Worm (Caenorhabditis elegans) whole organism, L4 larva: Measurements from ENCODE around the gene C27A7.6.
A peak's percentile ranks its signal among the peaks of the same experiment; 100 is the strongest.

Experiments used
- F49E8.2 ChIP-seq: sonication (generic microtip); optimal IDR thresholded peaks from 2 replicates; lab custom pipeline; 2016; ENCODE audit warnings: missing compliant biosample characterization, mild to moderate bottlenecking, missing genetic modification characterization, borderline replicate concordance
- T26A8.4 ChIP-seq: fragments of 200-800 bp; sonication (Bioruptor generic); IDR thresholded peaks from 2 replicates; pipeline ENCODE4 v1.3.6; 2022; ENCODE audit warnings: missing genetic modification characterization, missing compliant biosample characterization
- Y75B8A.6 ChIP-seq: fragments of 200-800 bp; sonication (Bioruptor generic); IDR thresholded peaks from 2 replicates; pipeline ENCODE4 v1.3.6; 2022; ENCODE audit warnings: missing genetic modification reagents, missing genetic modification characterization, missing compliant biosample characterization
- ZK337.2 ChIP-seq: fragments of 200-800 bp; sonication (Bioruptor generic); IDR thresholded peaks from 2 replicates; pipeline ENCODE4 v1.3.6; 2022; ENCODE audit warnings: missing genetic modification reagents, missing genetic modification characterization, missing compliant biosample characterization
- ZK546.5 ChIP-seq, 2 experiments: sonication (generic microtip); optimal IDR thresholded peaks; 2 replicates each; lab custom pipeline; 2017; ENCODE audit warnings: missing biosample characterization in 2 of 2, missing genetic modification characterization in 2 of 2
- aha-1 ChIP-seq: fragments of 150-350 bp; peaks from one replicate; lab custom pipeline; 2014; ENCODE audit warnings: missing biosample characterization, missing genetic modification characterization
- ama-1 ChIP-seq: fragments of 150-350 bp; optimal IDR thresholded peaks from 2 replicates; lab custom pipeline; 2014; ENCODE audit warnings: inconsistent platforms, mixed read lengths
- attf-4 ChIP-seq: sonication (generic microtip); optimal IDR thresholded peaks from 3 replicates; lab custom pipeline; 2017; ENCODE audit warnings: missing biosample characterization, missing genetic modification characterization
- ceh-20 ChIP-seq: fragments of 200-800 bp; sonication (Bioruptor generic); IDR thresholded peaks from 2 replicates; pipeline ENCODE4 v1.3.6; 2022; ENCODE audit warnings: missing genetic modification reagents, missing genetic modification characterization, missing compliant biosample characterization
- ceh-28 ChIP-seq: fragments of 150-350 bp; optimal IDR thresholded peaks from 2 replicates; lab custom pipeline; 2014; ENCODE audit warnings: missing biosample characterization, missing genetic modification reagents, missing genetic modification characterization
- ceh-82 ChIP-seq: sonication (generic microtip); optimal IDR thresholded peaks from 2 replicates; lab custom pipeline; 2017; ENCODE audit warnings: missing biosample characterization, missing genetic modification characterization
- daf-12 ChIP-seq: fragments of 150-350 bp; optimal IDR thresholded peaks from 2 replicates; lab custom pipeline; 2014; ENCODE audit warnings: missing biosample characterization, missing genetic modification reagents, missing genetic modification characterization
- daf-16 ChIP-seq, 3 experiments: sonication (generic microtip); optimal IDR thresholded peaks; 2 replicates each; lab custom pipeline; 2016 to 2017; ENCODE audit warnings: missing genetic modification characterization in 3 of 3, missing genetic modification reagents in 3 of 3, mild to moderate bottlenecking in 2 of 3, missing compliant biosample characterization in 2 of 3, missing biosample characterization in 1 of 3, moderate library complexity in 1 of 3
- daf-19 ChIP-seq: fragments of 200-800 bp; sonication (Bioruptor generic); conservative IDR thresholded peaks from 2 replicates; pipeline ENCODE4 v1.3.6; 2022; ENCODE audit warnings: missing genetic modification characterization, missing compliant biosample characterization
- daf-8 ChIP-seq: fragments of 200-800 bp; sonication (Bioruptor generic); IDR thresholded peaks from 2 replicates; pipeline ENCODE4 v1.3.6; 2022; ENCODE audit warnings: missing genetic modification characterization, missing compliant biosample characterization
- dmd-8 ChIP-seq: fragments of 200-800 bp; sonication (Bioruptor generic); IDR thresholded peaks from 2 replicates; pipeline ENCODE4 v1.3.6; 2022; ENCODE audit warnings: missing genetic modification characterization, missing compliant biosample characterization
- dmd-9 ChIP-seq: fragments of 200-800 bp; sonication (Bioruptor generic); IDR thresholded peaks from 2 replicates; pipeline ENCODE4 v1.3.6; 2022; ENCODE audit warnings: missing genetic modification reagents, missing genetic modification characterization, missing compliant biosample characterization
- duxl-1 ChIP-seq: sonication (generic microtip); optimal IDR thresholded peaks from 2 replicates; lab custom pipeline; 2016; ENCODE audit warnings: mild to moderate bottlenecking, missing genetic modification characterization, moderate library complexity, missing compliant biosample characterization; ENCODE audit not compliant: poor library complexity
- dve-1 ChIP-seq: sonication (generic microtip); optimal IDR thresholded peaks from 2 replicates; lab custom pipeline; 2017; ENCODE audit warnings: antibody characterized with exemption, mild to moderate bottlenecking, missing genetic modification characterization, missing compliant biosample characterization; ENCODE audit not compliant: insufficient read depth
- egl-43 ChIP-seq: fragments of 200-800 bp; sonication (Bioruptor generic); IDR thresholded peaks from 2 replicates; pipeline ENCODE4 v1.3.6; 2022; ENCODE audit warnings: missing genetic modification reagents, missing genetic modification characterization, missing compliant biosample characterization
- fkh-10 ChIP-seq: fragments of 150-350 bp; optimal IDR thresholded peaks from 2 replicates; lab custom pipeline; 2014; ENCODE audit warnings: missing biosample characterization, missing genetic modification reagents, missing genetic modification characterization
- hif-1 ChIP-seq, 2 experiments: sonication (generic microtip); optimal IDR thresholded peaks; 2 replicates each; lab custom pipeline; 2016 to 2017; ENCODE audit warnings: missing compliant biosample characterization in 2 of 2, missing genetic modification characterization in 2 of 2, missing genetic modification reagents in 2 of 2, missing genotype in 2 of 2, mild to moderate bottlenecking in 1 of 2
- lin-29 ChIP-seq: fragments of 200-800 bp; sonication (Bioruptor generic); IDR thresholded peaks from 2 replicates; pipeline ENCODE4 v1.3.6; 2022; ENCODE audit warnings: missing genetic modification reagents, missing genetic modification characterization, missing compliant biosample characterization
- lir-3 ChIP-seq: sonication (generic microtip); optimal IDR thresholded peaks from 2 replicates; lab custom pipeline; 2016; ENCODE audit warnings: mild to moderate bottlenecking, missing genetic modification characterization, missing compliant biosample characterization
- madf-9 ChIP-seq: fragments of 200-800 bp; sonication (Bioruptor generic); conservative IDR thresholded peaks from 2 replicates; pipeline ENCODE4 v1.3.6; 2022; ENCODE audit warnings: missing genetic modification reagents, missing genetic modification characterization, missing compliant biosample characterization
- mep-1 ChIP-seq: fragments of 150-350 bp; sonication (generic microtip); optimal IDR thresholded peaks from 3 replicates; lab custom pipeline; 2014; ENCODE audit warnings: missing biosample characterization, missing genetic modification characterization
- mxl-2 ChIP-seq: fragments of 200-800 bp; sonication (Bioruptor generic); conservative IDR thresholded peaks from 2 replicates; pipeline ENCODE4 v1.3.6; 2022; ENCODE audit warnings: missing genetic modification reagents, missing genetic modification characterization, missing compliant biosample characterization
- nhr-10 ChIP-seq: fragments of 150-350 bp; optimal IDR thresholded peaks from 2 replicates; lab custom pipeline; 2014; ENCODE audit warnings: missing biosample characterization, missing genetic modification characterization
- nhr-102 ChIP-seq: sonication (generic microtip); optimal IDR thresholded peaks from 2 replicates; lab custom pipeline; 2016; ENCODE audit warnings: mild to moderate bottlenecking, missing genetic modification characterization, moderate library complexity, missing compliant biosample characterization
- nhr-11 ChIP-seq: fragments of 150-350 bp; optimal IDR thresholded peaks from 2 replicates; lab custom pipeline; 2014; ENCODE audit warnings: missing biosample characterization, missing genetic modification characterization
- nhr-111 ChIP-seq: fragments of 200-800 bp; sonication (Bioruptor generic); optimal IDR thresholded peaks from 2 replicates; lab custom pipeline; 2018; ENCODE audit warnings: mild to moderate bottlenecking, missing genetic modification characterization, missing compliant biosample characterization
- nhr-237 ChIP-seq: sonication (generic microtip); optimal IDR thresholded peaks from 2 replicates; lab custom pipeline; 2017; ENCODE audit warnings: missing biosample characterization, missing genetic modification characterization
- nhr-25 ChIP-seq: sonication (generic microtip); optimal IDR thresholded peaks from 2 replicates; lab custom pipeline; 2017; ENCODE audit warnings: missing genetic modification characterization, mild to moderate bottlenecking, missing compliant biosample characterization, antibody characterized with exemption, moderate library complexity, borderline replicate concordance; ENCODE audit not compliant: insufficient read depth
- nhr-42 ChIP-seq: fragments of 200-800 bp; sonication (Bioruptor generic); IDR thresholded peaks from 2 replicates; pipeline ENCODE4 v1.3.6; 2022; ENCODE audit warnings: missing genetic modification characterization, missing compliant biosample characterization
- nhr-48 ChIP-seq: sonication (generic microtip); optimal IDR thresholded peaks from 2 replicates; lab custom pipeline; 2016; ENCODE audit warnings: mild to moderate bottlenecking, missing genetic modification characterization, missing compliant biosample characterization
- nhr-6 ChIP-seq: fragments of 150-350 bp; optimal IDR thresholded peaks from 2 replicates; lab custom pipeline; 2014; ENCODE audit warnings: missing biosample characterization, missing genetic modification characterization
- nhr-77 ChIP-seq: fragments of 150-350 bp; optimal IDR thresholded peaks from 2 replicates; lab custom pipeline; 2014; ENCODE audit warnings: missing biosample characterization, missing genetic modification characterization
- pha-4 ChIP-seq, 2 experiments: fragments of 150-350 bp in 1 of 2; fragments of 200-800 bp in 1 of 2; sonication (Bioruptor generic) in 1 of 2; IDR thresholded peaks in 1 of 2; optimal IDR thresholded peaks in 1 of 2; 2 replicates each; pipeline versions ENCODE4 v1.3.6 to Lab custom; 2014 to 2022; ENCODE audit warnings: missing genetic modification characterization in 2 of 2, missing genetic modification reagents in 2 of 2, missing biosample characterization in 1 of 2, missing compliant biosample characterization in 1 of 2
- rbr-2 ChIP-seq: sonication (generic microtip); optimal IDR thresholded peaks from 2 replicates; lab custom pipeline; 2016; ENCODE audit warnings: missing genotype, missing genetic modification characterization, missing compliant biosample characterization
- saeg-2 ChIP-seq: fragments of 200-800 bp; sonication (Bioruptor generic); IDR thresholded peaks from 2 replicates; pipeline ENCODE4 v1.3.6; 2022; ENCODE audit warnings: missing genetic modification reagents, missing genetic modification characterization, missing compliant biosample characterization
- sdz-12 ChIP-seq: fragments of 200-800 bp; sonication (Bioruptor generic); optimal IDR thresholded peaks from 2 replicates; lab custom pipeline; 2018; ENCODE audit warnings: mild to moderate bottlenecking, missing genetic modification characterization, missing compliant biosample characterization
- skn-1 ChIP-seq: fragments of 150-350 bp; optimal IDR thresholded peaks from 2 replicates; lab custom pipeline; 2014; ENCODE audit warnings: missing biosample characterization, missing genetic modification characterization
- snpc-1.2 ChIP-seq: fragments of 200-800 bp; sonication (Bioruptor generic); IDR thresholded peaks from 2 replicates; pipeline ENCODE4 v1.3.6; 2022; ENCODE audit warnings: missing genetic modification reagents, missing genetic modification characterization, missing compliant biosample characterization
- spr-3 ChIP-seq: fragments of 200-800 bp; sonication (Bioruptor generic); optimal IDR thresholded peaks from 2 replicates; lab custom pipeline; 2018; ENCODE audit warnings: mild to moderate bottlenecking, missing genetic modification characterization, missing compliant biosample characterization
- tra-1 ChIP-seq: fragments of 200-800 bp; sonication (Bioruptor generic); IDR thresholded peaks from 2 replicates; pipeline ENCODE4 v1.3.6; 2022; ENCODE audit warnings: missing genetic modification reagents, missing genetic modification characterization, missing compliant biosample characterization
- unc-39 ChIP-seq: sonication (generic microtip); optimal IDR thresholded peaks from 2 replicates; lab custom pipeline; 2017; ENCODE audit warnings: missing biosample characterization, missing genetic modification characterization
- zfp-2 ChIP-seq: sonication (generic microtip); optimal IDR thresholded peaks from 2 replicates; lab custom pipeline; 2016; ENCODE audit warnings: mild to moderate bottlenecking, missing genetic modification characterization, missing compliant biosample characterization
- zfp-3 ChIP-seq: fragments of 200-800 bp; sonication (Bioruptor generic); conservative IDR thresholded peaks from 2 replicates; pipeline ENCODE4 v1.3.6; 2022; ENCODE audit warnings: missing genetic modification reagents, missing genetic modification characterization, missing compliant biosample characterization
- zip-2 ChIP-seq: fragments of 150-350 bp; optimal IDR thresholded peaks from 2 replicates; lab custom pipeline; 2014; ENCODE audit warnings: missing biosample characterization, missing genetic modification characterization
- ztf-11 ChIP-seq: fragments of 150-350 bp; optimal IDR thresholded peaks from 2 replicates; lab custom pipeline; 2014; ENCODE audit warnings: missing biosample characterization, missing genetic modification characterization

The C27A7.6 gene

ce11 chrV:12100794-12101343 is 29.7 kb downstream of the C27A7.6 start, which contains the start of gene nhr-154 (continued):
- TF ChIP-seq sdz-12 (GFP tag; lab: Kevin White, UChicago): no peak
- no peak for TF ChIP-seq dmd-8 (GFP tag; lab: Robert Waterston, UW)
- TF ChIP-seq fkh-10 (GFP tag; lab: Kevin White, UChicago): no peak
- no peak for TF ChIP-seq ama-1 (lab: Kevin White, UChicago)
- TF ChIP-seq nhr-102: no peak
- TF ChIP-seq nhr-25 (tag; lab: Kevin White, UChicago): no peak
- TF ChIP-seq duxl-1 (tag; lab: Kevin White, UChicago): no peak
- TF ChIP-seq ceh-82: no peak
- no peak for TF ChIP-seq mxl-2 (GFP tag; lab: Robert Waterston, UW)
- no peak for TF ChIP-seq lin-29 (GFP tag; lab: Robert Waterston, UW)
- no peak for TF ChIP-seq daf-16 (GFP tag; optimal IDR thresholded peaks at IDR 0.05; lab: Kevin White, UChicago)
- peak; percentile 33 for TF ChIP-seq daf-16 (tag; optimal IDR thresholded peaks at IDR 0.05; lab: Kevin White, UChicago)
- no peak for TF ChIP-seq daf-8 (GFP tag; lab: Robert Waterston, UW)
- TF ChIP-seq mep-1 (tag; lab: Kevin White, UChicago): peak; percentile 20
- TF ChIP-seq attf-4 (tag; lab: Kevin White, UChicago): no peak
- TF ChIP-seq hif-1 (tag; optimal IDR thresholded peaks at IDR 0.05; lab: Kevin White, UChicago): peak in 1 of 2 experiments; percentile 62
- TF ChIP-seq nhr-77: no peak
- no peak for TF ChIP-seq ceh-28 (tag; lab: Kevin White, UChicago)
- no peak for TF ChIP-seq ZK337.2
- TF ChIP-seq daf-12 (tag; lab: Kevin White, UChicago): no peak
- TF ChIP-seq nhr-42 (GFP tag; lab: Robert Waterston, UW): no peak
- TF ChIP-seq saeg-2: no peak
- TF ChIP-seq nhr-237: no peak
- TF ChIP-seq Y75B8A.6 (GFP tag; lab: Robert Waterston, UW): no peak
- no peak for TF ChIP-seq rbr-2 (tag; lab: Kevin White, UChicago)
- TF ChIP-seq pha-4 (GFP tag; IDR thresholded peaks at IDR 0.05; lab: Robert Waterston, UW): no peak
- TF ChIP-seq pha-4 (tag; optimal IDR thresholded peaks at IDR 0.05; lab: Kevin White, UChicago): no peak
- no peak for TF ChIP-seq nhr-11 (tag; lab: Kevin White, UChicago)
- TF ChIP-seq nhr-10: no peak
- no peak for TF ChIP-seq snpc-1.2 (GFP tag; lab: Robert Waterston, UW)
- TF ChIP-seq nhr-48 (tag; lab: Kevin White, UChicago): no peak
- no peak for TF ChIP-seq ZK546.5 (tag; optimal IDR thresholded peaks at IDR 0.05; lab: Kevin White, UChicago)
- TF ChIP-seq madf-9 (GFP tag; lab: Robert Waterston, UW): no peak
- no peak for TF ChIP-seq ztf-11 (tag; lab: Kevin White, UChicago)
- no peak for TF ChIP-seq zip-2
- no peak for TF ChIP-seq dmd-9 (GFP tag; lab: Robert Waterston, UW)
- no peak for TF ChIP-seq spr-3
- TF ChIP-seq zfp-3: no peak
- TF ChIP-seq nhr-111 (GFP tag; lab: Kevin White, UChicago): no peak
- TF ChIP-seq lir-3: no peak
- peak; percentile 48 for TF ChIP-seq dve-1 (tag; lab: Kevin White, UChicago)
- TF ChIP-seq unc-39: no peak
- no peak for TF ChIP-seq F49E8.2 (tag; lab: Kevin White, UChicago)
- TF ChIP-seq daf-19 (GFP tag; lab: Robert Waterston, UW): no peak
- peak; percentile 52 for TF ChIP-seq aha-1 (tag; lab: Kevin White, UChicago)
- no peak for TF ChIP-seq skn-1
- no peak for TF ChIP-seq zfp-2 (tag; lab: Kevin White, UChicago)
- peak; percentile 81 for TF ChIP-seq nhr-6 (tag; lab: Kevin White, UChicago)
- TF ChIP-seq ceh-20 (GFP tag; lab: Robert Waterston, UW): no peak
- TF ChIP-seq T26A8.4 (GFP tag; lab: Robert Waterston, UW): no peak
- no peak for TF ChIP-seq tra-1 (GFP tag; lab: Robert Waterston, UW)
- TF ChIP-seq egl-43 (GFP tag; lab: Robert Waterston, UW): no peak
